Fruit fly (Drosophila melanogaster) whole organism, prepupa: ENCODE results near the gene Cpr72Ea.

Experiments
- CG10631 ChIP-seq: fragments of 200-800 bp; sonication (Bioruptor generic); optimal IDR thresholded peaks from 2 replicates; lab custom pipeline; 2016; ENCODE audit warnings: missing biosample characterization, missing genetic modification characterization
- CG11294 ChIP-seq: fragments of 200-800 bp; sonication (Bioruptor generic); IDR thresholded peaks from 2 replicates; pipeline ENCODE4 v1.3.6; 2022; ENCODE audit warnings: missing biosample characterization, missing genetic modification characterization
- CG11762 ChIP-seq: fragments of 200-800 bp; sonication (Bioruptor generic); optimal IDR thresholded peaks from 3 replicates; lab custom pipeline; 2016; ENCODE audit warnings: missing biosample characterization, missing genetic modification characterization; ENCODE audit not compliant: insufficient read depth
- CG11902 ChIP-seq: fragments of 200-800 bp; sonication (Bioruptor generic); optimal IDR thresholded peaks from 3 replicates; lab custom pipeline; 2016; ENCODE audit warnings: missing biosample characterization, missing genetic modification characterization
- CG1621 ChIP-seq: fragments of 200-800 bp; sonication (Bioruptor generic); optimal IDR thresholded peaks from 3 replicates; lab custom pipeline; 2018; ENCODE audit warnings: missing biosample characterization, mild to moderate bottlenecking, missing genetic modification characterization
- CG16779 ChIP-seq: fragments of 200-800 bp; sonication (Bioruptor generic); optimal IDR thresholded peaks from 3 replicates; lab custom pipeline; 2017; ENCODE audit warnings: missing biosample characterization, mild to moderate bottlenecking, missing genetic modification characterization
- CG32006 ChIP-seq: fragments of 200-800 bp; sonication (Bioruptor generic); optimal IDR thresholded peaks from 3 replicates; lab custom pipeline; 2017; ENCODE audit warnings: missing biosample characterization, mild to moderate bottlenecking, missing genetic modification characterization
- CG3919 ChIP-seq: fragments of 200-800 bp; sonication (Bioruptor generic); optimal IDR thresholded peaks from 3 replicates; lab custom pipeline; 2016; ENCODE audit warnings: missing biosample characterization, missing genetic modification characterization
- CG6276 ChIP-seq: fragments of 200-800 bp; sonication (Bioruptor generic); optimal IDR thresholded peaks from 2 replicates; lab custom pipeline; 2017; ENCODE audit warnings: missing biosample characterization, mild to moderate bottlenecking, missing genetic modification characterization
- CG6808 ChIP-seq: fragments of 200-800 bp; sonication (Bioruptor generic); optimal IDR thresholded peaks from 3 replicates; lab custom pipeline; 2017; ENCODE audit warnings: missing biosample characterization, missing genetic modification characterization, mild to moderate bottlenecking, moderate library complexity, missing genetic modification reagents
- CG6854 ChIP-seq: fragments of 200-800 bp; sonication (Bioruptor generic); optimal IDR thresholded peaks from 2 replicates; lab custom pipeline; 2017; ENCODE audit warnings: missing biosample characterization, mild to moderate bottlenecking, missing genetic modification characterization
- CG8119 ChIP-seq: fragments of 200-800 bp; sonication (Bioruptor generic); IDR thresholded peaks from 3 replicates; pipeline ENCODE4 v1.3.6; 2022; ENCODE audit warnings: missing biosample characterization, missing genetic modification characterization
- CG8319 ChIP-seq: fragments of 200-800 bp; sonication (Bioruptor generic); optimal IDR thresholded peaks from 3 replicates; lab custom pipeline; 2016; ENCODE audit warnings: missing biosample characterization, missing genetic modification characterization
- CG8632 ChIP-seq: fragments of 200-800 bp; sonication (Bioruptor generic); optimal IDR thresholded peaks from 3 replicates; lab custom pipeline; 2016; ENCODE audit warnings: missing biosample characterization, missing genetic modification characterization
- CG9139 ChIP-seq: fragments of 200-800 bp; sonication (Bioruptor generic); optimal IDR thresholded peaks from 3 replicates; lab custom pipeline; 2017; ENCODE audit warnings: missing biosample characterization, mild to moderate bottlenecking, missing genetic modification characterization
- Eip78C ChIP-seq: fragments of 200-800 bp; sonication (Bioruptor generic); peaks from one replicate; lab custom pipeline; 2016; ENCODE audit warnings: missing biosample characterization, missing genetic modification characterization
- Hr39 ChIP-seq: fragments of 200-800 bp; sonication (Bioruptor generic); optimal IDR thresholded peaks from 2 replicates; lab custom pipeline; 2016; ENCODE audit warnings: missing biosample characterization, missing genetic modification characterization
- Hr4 ChIP-seq: fragments of 200-800 bp; sonication (Bioruptor generic); optimal IDR thresholded peaks from 3 replicates; lab custom pipeline; 2016; ENCODE audit warnings: missing biosample characterization, missing genetic modification characterization
- OdsH ChIP-seq: fragments of 200-800 bp; sonication (Bioruptor generic); optimal IDR thresholded peaks from 3 replicates; lab custom pipeline; 2016; ENCODE audit warnings: missing biosample characterization, missing genetic modification characterization
- Smox ChIP-seq: fragments of 200-800 bp; sonication (Bioruptor generic); optimal IDR thresholded peaks from 3 replicates; lab custom pipeline; 2016; ENCODE audit warnings: missing biosample characterization, missing genetic modification characterization
- Sox14 ChIP-seq: fragments of 200-800 bp; sonication (Bioruptor generic); optimal IDR thresholded peaks from 3 replicates; lab custom pipeline; 2016; ENCODE audit warnings: missing biosample characterization, missing genetic modification characterization
- Sox15 ChIP-seq: fragments of 200-800 bp; sonication (Bioruptor generic); optimal IDR thresholded peaks from 3 replicates; lab custom pipeline; 2016; ENCODE audit warnings: missing biosample characterization, missing genetic modification characterization
- acj6 ChIP-seq: fragments of 200-800 bp; sonication (Bioruptor generic); optimal IDR thresholded peaks from 3 replicates; lab custom pipeline; 2016; ENCODE audit warnings: missing biosample characterization, missing genetic modification characterization
- cyc ChIP-seq: fragments of 200-800 bp; sonication (Bioruptor generic); optimal IDR thresholded peaks from 3 replicates; lab custom pipeline; 2016; ENCODE audit warnings: missing biosample characterization, missing genetic modification characterization
- dac ChIP-seq: fragments of 200-800 bp; sonication (Bioruptor generic); optimal IDR thresholded peaks from 2 replicates; lab custom pipeline; 2017; ENCODE audit warnings: missing biosample characterization, mild to moderate bottlenecking, missing genetic modification characterization
- dsx ChIP-seq: fragments of 200-800 bp; optimal IDR thresholded peaks from 3 replicates; lab custom pipeline; 2019; ENCODE audit warnings: missing biosample characterization, mild to moderate bottlenecking, missing genetic modification characterization, moderate library complexity; ENCODE audit not compliant: poor library complexity, severe bottlenecking
- eg ChIP-seq: fragments of 200-800 bp; sonication (Bioruptor generic); IDR thresholded peaks from 3 replicates; pipeline ENCODE4 v1.3.6; 2022; ENCODE audit warnings: missing biosample characterization, missing genetic modification characterization
- esn ChIP-seq: fragments of 200-800 bp; sonication (Bioruptor generic); optimal IDR thresholded peaks from 2 replicates; lab custom pipeline; 2016; ENCODE audit warnings: missing biosample characterization, mild to moderate bottlenecking, missing genetic modification characterization, moderate library complexity
- fkh ChIP-seq: fragments of 200-800 bp; sonication (Bioruptor generic); optimal IDR thresholded peaks from 3 replicates; lab custom pipeline; 2017; ENCODE audit warnings: missing biosample characterization, mild to moderate bottlenecking, missing genetic modification characterization, moderate library complexity
- lz ChIP-seq: fragments of 200-800 bp; sonication (Bioruptor generic); optimal IDR thresholded peaks from 3 replicates; lab custom pipeline; 2016; ENCODE audit warnings: missing biosample characterization, missing genetic modification characterization
- net ChIP-seq: fragments of 200-800 bp; sonication (Bioruptor generic); optimal IDR thresholded peaks from 3 replicates; lab custom pipeline; 2016; ENCODE audit warnings: missing biosample characterization, missing genetic modification characterization
- pdm3 ChIP-seq: fragments of 200-800 bp; sonication (Bioruptor generic); optimal IDR thresholded peaks from 3 replicates; lab custom pipeline; 2016; ENCODE audit warnings: missing biosample characterization, missing genetic modification characterization
- spab ChIP-seq: fragments of 200-800 bp; sonication (Bioruptor generic); optimal IDR thresholded peaks from 2 replicates; lab custom pipeline; 2017; ENCODE audit warnings: missing biosample characterization, mild to moderate bottlenecking, missing genetic modification characterization, missing genetic modification reagents
- ss ChIP-seq, 2 experiments: fragments of 200-800 bp; sonication (Bioruptor generic); optimal IDR thresholded peaks; 2 replicates in 1 of 2; 3 replicates in 1 of 2; lab custom pipeline; 2017 to 2018; ENCODE audit warnings: mild to moderate bottlenecking in 2 of 2, missing biosample characterization in 2 of 2, missing genetic modification characterization in 2 of 2, moderate library complexity in 1 of 2
- svp ChIP-seq: fragments of 200-800 bp; sonication (Bioruptor generic); peaks from one replicate; lab custom pipeline; 2016; ENCODE audit warnings: missing biosample characterization, missing genetic modification characterization
- vri ChIP-seq: fragments of 200-800 bp; sonication (Bioruptor generic); optimal IDR thresholded peaks from 3 replicates; lab custom pipeline; 2016; ENCODE audit warnings: missing biosample characterization, mild to moderate bottlenecking, missing genetic modification characterization

Cpr72Ea gene

DNA sequence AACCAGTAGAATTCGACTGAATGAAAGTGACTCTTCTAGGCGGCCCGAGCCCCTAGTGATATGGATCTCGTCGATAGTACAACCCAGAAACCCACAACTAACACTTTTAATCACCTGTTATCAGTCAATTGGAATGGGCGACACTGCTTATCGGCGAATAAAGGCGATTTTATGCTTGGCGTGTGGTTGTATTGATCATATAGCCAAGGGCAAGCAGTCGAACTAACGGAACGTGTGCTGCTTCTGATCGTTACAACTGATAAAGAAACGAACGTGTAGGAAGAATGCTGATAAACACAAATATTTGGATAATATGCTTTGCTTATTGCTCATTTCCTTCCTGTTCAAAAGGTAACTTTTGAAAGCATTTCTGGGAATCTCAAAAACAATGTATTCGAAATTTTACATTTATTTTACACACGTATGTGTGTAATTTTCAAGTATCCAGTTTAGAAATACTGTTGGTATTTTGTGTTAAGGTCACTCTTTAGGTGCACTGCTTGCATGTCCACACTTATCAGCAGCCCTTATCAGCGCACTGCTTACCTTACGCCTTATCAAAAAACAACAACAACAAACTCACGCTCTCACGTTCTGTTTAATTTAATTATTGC is 18.9 kb downstream of the Cpr72Ea start, which contains the start of gene Agpat4:
Gene Agpat4, minus strand, starts transcription at position 387 of the 614 bp plus-strand sequence.
- TF ChIP-seq fkh (GFP tag; lab: Kevin White, UChicago), result peak; percentile 44
- TF ChIP-seq svp, result peak; percentile 18
- no peak for TF ChIP-seq CG8632 (GFP tag; lab: Kevin White, UChicago)

DNA sequence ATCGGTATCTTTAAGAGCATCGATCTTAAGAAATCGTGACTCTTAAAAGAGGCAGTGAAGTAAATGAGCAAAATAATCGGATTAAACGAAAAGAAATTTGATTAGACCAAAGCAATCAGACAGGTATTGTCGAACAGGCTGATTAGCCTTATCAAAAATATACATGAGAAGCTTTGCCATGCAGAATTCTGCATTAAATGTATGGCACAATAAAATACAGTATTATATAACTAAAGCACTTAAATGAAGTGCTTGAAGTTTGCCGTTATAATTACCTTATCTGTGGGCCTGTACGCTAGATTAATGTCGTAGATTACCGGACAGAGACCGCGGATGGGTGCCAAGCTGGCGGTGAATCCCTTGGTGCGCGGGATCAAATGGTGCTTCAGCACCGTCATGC is 20.7 kb downstream of the Cpr72Ea start:
- no peak for TF ChIP-seq dac (GFP tag; lab: Kevin White, UChicago)
- TF ChIP-seq CG6854 (GFP tag; lab: Kevin White, UChicago), result no peak
- TF ChIP-seq vri (GFP tag; lab: Kevin White, UChicago), result peak; percentile 92
- TF ChIP-seq, all 60 proteins: peak for 1

DNA sequence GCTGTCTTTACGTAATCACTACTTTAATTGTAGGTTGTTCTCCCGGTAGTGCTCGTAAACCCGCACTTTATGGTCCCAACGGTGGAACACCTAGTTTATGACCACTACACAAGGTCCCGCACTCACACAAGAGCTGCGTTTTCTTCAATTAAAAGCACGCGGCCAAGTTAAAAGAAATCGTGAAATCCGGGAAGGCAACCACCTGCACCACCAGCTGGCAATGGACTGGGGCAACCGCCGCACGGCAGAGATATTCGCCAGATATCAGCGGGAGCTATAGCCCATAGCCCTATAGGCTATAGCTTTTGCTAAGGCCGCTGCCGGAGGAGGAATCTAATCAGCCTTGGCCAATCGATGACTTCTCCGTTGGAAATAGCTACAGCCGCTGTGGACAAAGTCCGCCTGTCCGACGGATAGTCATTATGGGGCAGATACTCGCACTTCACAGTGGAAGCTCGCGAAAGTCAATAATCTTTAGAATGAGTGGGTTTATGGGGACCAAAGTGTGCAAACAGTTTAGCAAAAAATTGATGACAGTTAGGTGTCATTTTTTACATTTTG is 21.8 kb downstream of the Cpr72Ea start:
- no peak for TF ChIP-seq CG3919 (GFP tag; lab: Kevin White, UChicago)
- TF ChIP-seq Hr39, result no peak
- TF ChIP-seq vri (GFP tag; lab: Kevin White, UChicago), result peak; percentile 32
- no peak for TF ChIP-seq pdm3 (GFP tag; lab: Kevin White, UChicago)
- no peak for TF ChIP-seq spab (GFP tag; lab: Kevin White, UChicago)
- no peak for TF ChIP-seq Sox15 (GFP tag; lab: Kevin White, UChicago)
- no peak for TF ChIP-seq cyc (GFP tag; lab: Kevin White, UChicago)
- TF ChIP-seq OdsH, result no peak
- TF ChIP-seq CG6276 (GFP tag; lab: Kevin White, UChicago), result peak; percentile 52
- TF ChIP-seq Eip78C, result peak; percentile 38
- peak; percentile 15 for TF ChIP-seq CG16779 (tag; lab: Kevin White, UChicago)
- TF ChIP-seq eg (GFP tag; lab: Robert Waterston, UW), result no peak; the same call in 2 of the 3 replicates
- no peak for TF ChIP-seq Smox (GFP tag; lab: Kevin White, UChicago)
- TF ChIP-seq acj6 (GFP tag; lab: Kevin White, UChicago), result no peak
- no peak for TF ChIP-seq CG11294 (GFP tag; lab: Robert Waterston, UW)
- TF ChIP-seq lz, result no peak
- TF ChIP-seq CG32006, result no peak
- TF ChIP-seq CG8119 (GFP tag; lab: Robert Waterston, UW), result peak; percentile 51; the same call in 1 of the 3 replicates
- no peak for TF ChIP-seq esn (GFP tag; lab: Kevin White, UChicago)
- no peak for TF ChIP-seq CG11902 (GFP tag; lab: Kevin White, UChicago)
- TF ChIP-seq CG8319, result no peak
- no peak for TF ChIP-seq Hr4
- TF ChIP-seq ss (GFP tag; optimal IDR thresholded peaks at IDR 0.05; lab: Kevin White, UChicago), result peak in 1 of 2 experiments; percentile 9
- no peak for TF ChIP-seq CG6854 (GFP tag; lab: Kevin White, UChicago)
- TF ChIP-seq CG1621 (tag; lab: Kevin White, UChicago), result no peak

DNA sequence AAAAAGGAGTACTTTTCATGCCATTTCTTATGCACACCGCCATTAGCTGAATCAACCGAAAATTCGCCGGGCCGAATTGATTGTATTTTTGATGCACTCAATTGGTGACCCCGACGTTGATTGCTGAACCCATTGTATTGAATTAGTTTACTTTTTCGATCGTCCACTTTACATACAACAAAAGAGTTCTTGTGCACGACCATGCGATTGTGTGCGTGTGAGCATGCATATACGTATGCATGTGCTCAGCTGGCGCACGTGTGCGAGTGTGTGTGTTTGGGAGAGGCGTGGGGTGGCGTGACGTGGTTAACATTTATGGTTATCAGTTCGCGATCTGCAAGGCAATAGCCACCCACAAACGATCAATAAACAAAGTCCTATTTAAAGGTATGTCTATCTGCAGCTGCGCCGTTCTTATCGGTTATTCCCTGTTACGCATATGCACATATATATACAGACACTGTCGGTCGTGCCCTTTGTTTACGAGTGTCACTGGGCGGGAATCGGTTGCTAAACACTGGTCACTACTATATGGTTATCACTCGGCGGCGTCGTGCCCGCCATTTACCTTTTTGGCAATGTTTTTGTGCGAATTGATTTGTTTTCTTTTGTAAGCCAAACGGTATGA is 23.0 kb downstream of the Cpr72Ea start:
- peak; percentile 37 for TF ChIP-seq CG9139 (GFP tag; lab: Kevin White, UChicago)
- peak; percentile 86 for TF ChIP-seq svp
- TF ChIP-seq CG11762 (GFP tag; lab: Kevin White, UChicago), result no peak
- TF ChIP-seq CG16779 (tag; lab: Kevin White, UChicago), result peak; percentile 68
- no peak for TF ChIP-seq net (GFP tag; lab: Kevin White, UChicago)
- TF ChIP-seq Eip78C, result peak; percentile 60
- TF ChIP-seq esn (GFP tag; lab: Kevin White, UChicago), result no peak
- no peak for TF ChIP-seq CG11902 (GFP tag; lab: Kevin White, UChicago)
- TF ChIP-seq CG8632 (GFP tag; lab: Kevin White, UChicago), result peak; percentile 11
- TF ChIP-seq dsx (GFP tag; lab: Kevin White, UChicago), result peak; percentile 15
- peak; percentile 19 for TF ChIP-seq CG6276 (GFP tag; lab: Kevin White, UChicago)
- TF ChIP-seq Sox14 (GFP tag; lab: Kevin White, UChicago), result peak; percentile 32
- TF ChIP-seq CG6808 (GFP tag; lab: Kevin White, UChicago), result peak; percentile 47
- TF ChIP-seq vri (GFP tag; lab: Kevin White, UChicago), result peak; percentile 84
- peak; percentile 36 for TF ChIP-seq fkh (GFP tag; lab: Kevin White, UChicago)
- TF ChIP-seq ss (GFP tag; optimal IDR thresholded peaks at IDR 0.05; lab: Kevin White, UChicago), result peak; percentile 83
- TF ChIP-seq CG8319, result peak; percentile 88
- TF ChIP-seq CG8119 (GFP tag; lab: Robert Waterston, UW), result peak; percentile 33; the same call in 1 of the 3 replicates
- TF ChIP-seq CG10631 (GFP tag; lab: Kevin White, UChicago), result no peak
